3 worm cellular contexts compared by ENCODE assay signal in genomic region chrIII:880840-881239, ce11.
TF ChIP-seq lines count a peak whose summit lies in the region.

No protein-coding gene starts in this region.

TF ChIP-seq in whole organism, L3 larva, 47 proteins besides CTCF, POLR2A, EP300 and RAD21:
- TF ChIP-seq nhr-43 (tag; optimal IDR thresholded peaks at IDR 0.05; lab: Kevin White, UChicago; ENCODE audit: poor library complexity, severe bottlenecking) = peak; percentile 8
- TF ChIP-seq nhr-67 (tag; optimal IDR thresholded peaks at IDR 0.05; lab: Kevin White, UChicago) = no peak

TF ChIP-seq in whole organism, L4 larva, 104 proteins besides CTCF, POLR2A, EP300 and RAD21:
- TF ChIP-seq dmd-6 (GFP tag; IDR thresholded peaks at IDR 0.05; lab: Robert Waterston, UW) (0 out of 2 replicates have a peak, but pooled peaks have one; percentile 11), mdt-29 (GFP tag; IDR thresholded peaks at IDR 0.05; lab: Robert Waterston, UW) (no peak)

TF ChIP-seq in whole organism, young adult, 124 proteins besides CTCF, POLR2A, EP300 and RAD21:
- TF ChIP-seq Y56A3A.18 (GFP tag; IDR thresholded peaks at IDR 0.05; lab: Robert Waterston, UW) (no peak), ceh-91 (GFP tag; IDR thresholded peaks at IDR 0.05; lab: Robert Waterston, UW) (no peak), repo-1 (tag; optimal IDR thresholded peaks at IDR 0.05; lab: Kevin White, UChicago) (no peak), lsl-1 (GFP tag; optimal IDR thresholded peaks at IDR 0.05; lab: Kevin White, UChicago) (no peak), T07F8.4 (tag; optimal IDR thresholded peaks at IDR 0.05; lab: Kevin White, UChicago) (no peak), xnd-1 (tag; optimal IDR thresholded peaks at IDR 0.05; lab: Kevin White, UChicago) (no peak), ceh-79 (tag; optimal IDR thresholded peaks at IDR 0.05; lab: Kevin White, UChicago) (no peak), F49E8.2 (tag; optimal IDR thresholded peaks at IDR 0.05; lab: Kevin White, UChicago; ENCODE audit: insufficient read depth) (no peak), nfyb-1 (GFP tag; IDR thresholded peaks at IDR 0.05; lab: Robert Waterston, UW) (peak; percentile 54; the same call in 1 of the 2 replicates), aptf-2 (GFP tag; conservative IDR thresholded peaks at IDR 0.05; lab: Robert Waterston, UW) (no peak), attf-6 (GFP tag; IDR thresholded peaks at IDR 0.05; lab: Robert Waterston, UW) (0 out of 2 replicates have a peak, but pooled peaks have one; percentile 49), nhr-179 (tag; optimal IDR thresholded peaks at IDR 0.05; lab: Kevin White, UChicago) (no peak), madf-6 (GFP tag; IDR thresholded peaks at IDR 0.05; lab: Robert Waterston, UW) (no peak), nhr-80 (tag; optimal IDR thresholded peaks at IDR 0.05; lab: Kevin White, UChicago) (no peak), F23B12.7 (tag; optimal IDR thresholded peaks at IDR 0.05; lab: Kevin White, UChicago; ENCODE audit: insufficient read depth) (no peak), egrh-3 (GFP tag; IDR thresholded peaks at IDR 0.05; lab: Robert Waterston, UW) (no peak), hsf-1 (GFP tag; IDR thresholded peaks at IDR 0.05; lab: Robert Waterston, UW) (0 out of 2 replicates have a peak, but pooled peaks have one; percentile 13), Y79H2A.3 (GFP tag; conservative IDR thresholded peaks at IDR 0.05; lab: Robert Waterston, UW) (no peak), ekl-4 (GFP tag; IDR thresholded peaks at IDR 0.05; lab: Robert Waterston, UW) (peak; percentile 46; the same call in 1 of the 2 replicates)
